Worm (Caenorhabditis elegans) whole organism, early embryonic: ENCODE measurements around the gene W04D12.1.

Experiments used
- hmbx-1 ChIP-seq: sonication (generic microtip); optimal IDR thresholded peaks from 2 replicates; lab custom pipeline; 2016; ENCODE audit warnings: mild to moderate bottlenecking, missing genetic modification characterization, missing compliant biosample characterization
- hmg-4 ChIP-seq: fragments of 200-800 bp; sonication (Bioruptor generic); optimal IDR thresholded peaks from 2 replicates; lab custom pipeline; 2018; ENCODE audit warnings: mild to moderate bottlenecking, missing genetic modification characterization, missing compliant biosample characterization
- sea-1 ChIP-seq: fragments of 200-800 bp; sonication (Bioruptor generic); conservative IDR thresholded peaks from 2 replicates; pipeline ENCODE4 v1.3.6; 2022; ENCODE audit warnings: missing genetic modification characterization, missing compliant biosample characterization
- tra-4 ChIP-seq: sonication (generic microtip); optimal IDR thresholded peaks from 2 replicates; lab custom pipeline; 2017; ENCODE audit warnings: missing genetic modification characterization, missing compliant biosample characterization

DNA sequence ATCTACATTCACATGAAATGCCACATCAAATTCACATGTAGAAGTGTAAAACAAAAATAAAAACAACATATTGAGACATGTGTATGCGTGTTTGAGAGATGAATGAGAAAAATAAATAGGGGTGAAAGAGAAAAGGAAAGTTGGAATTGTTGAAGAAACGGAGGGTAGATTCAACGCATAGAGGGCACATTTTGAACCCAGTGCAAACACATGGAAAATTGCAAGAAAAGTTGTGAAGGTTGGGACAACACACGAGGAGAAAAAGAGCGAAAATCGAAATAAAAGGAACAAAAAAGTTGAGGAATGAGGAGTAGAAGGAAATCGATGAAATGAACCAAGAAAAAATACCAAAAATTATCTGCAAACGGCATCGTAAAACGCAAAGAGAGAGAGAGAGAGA lies 2.9 kb downstream of the W04D12.1 start:
- TF ChIP-seq tra-4 (tag; lab: Kevin White, UChicago) (no peak), hmbx-1 (tag; lab: Kevin White, UChicago) (no peak), hmg-4 (GFP tag; lab: Kevin White, UChicago) (no peak), sea-1 (no peak)
